Worm (Caenorhabditis elegans): ENCODE data around the gene R01E6.5.

The R01E6.5 gene

DNA sequence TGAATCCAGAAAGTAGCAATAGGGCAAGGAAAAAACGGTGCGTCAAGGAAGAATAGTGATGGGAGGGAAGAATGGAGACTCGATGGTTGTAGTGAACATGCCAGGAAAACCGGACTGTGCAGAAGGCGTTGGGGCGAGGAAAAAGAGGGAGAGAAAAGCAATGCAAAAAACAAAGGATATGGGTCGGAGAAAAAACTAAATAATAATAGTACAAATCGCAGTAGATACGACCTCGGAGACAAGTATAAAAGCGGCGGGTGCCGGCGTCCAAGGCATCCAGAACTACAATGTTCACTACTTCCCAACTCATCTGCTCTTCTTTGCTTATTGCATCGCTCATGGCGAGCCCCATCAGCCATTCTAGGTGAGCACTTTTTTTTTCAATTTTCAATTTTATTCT is at the start of gene R01E6.5:
Gene R01E6.5, plus strand, starts transcription at position 301 of the 400 bp plus-strand sequence.
- no peak for TF ChIP-seq ets-7 (tag; optimal IDR thresholded peaks at IDR 0.05)
- TF ChIP-seq flt-1 (GFP tag; IDR thresholded peaks at IDR 0.05): no peak
- TF ChIP-seq ama-1 (optimal IDR thresholded peaks at IDR 0.05): no peak
- no peak for TF ChIP-seq F13C5.2 (tag; optimal IDR thresholded peaks at IDR 0.05)
- TF ChIP-seq tbx-37 (GFP tag; conservative IDR thresholded peaks at IDR 0.05): no peak
- no peak for TF ChIP-seq hmg-4 (GFP tag; optimal IDR thresholded peaks at IDR 0.05)

DNA sequence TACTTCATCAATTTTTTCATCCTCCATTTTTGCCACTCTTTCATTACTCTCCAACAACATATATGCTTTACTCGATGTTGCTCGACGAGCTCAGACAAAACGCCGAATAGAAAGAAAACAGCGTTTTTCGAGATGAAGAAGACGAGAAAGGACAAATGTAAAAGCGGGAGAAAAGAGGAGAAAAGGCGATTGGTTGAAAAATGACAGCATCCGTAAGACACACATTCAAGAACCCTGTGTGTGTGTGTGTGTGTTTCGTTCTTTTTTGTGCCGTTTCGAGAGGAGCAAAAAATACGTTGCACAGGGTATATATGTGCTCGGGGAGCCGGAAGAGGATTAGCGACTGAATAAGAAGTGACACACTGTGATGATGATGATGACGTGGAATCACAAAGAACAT is 43.1 kb upstream of the R01E6.5 start:
- TF ChIP-seq hmbx-1 (tag; optimal IDR thresholded peaks at IDR 0.05) (no peak), hnd-1 (tag; optimal IDR thresholded peaks at IDR 0.05) (no peak), F13C5.2 (tag; optimal IDR thresholded peaks at IDR 0.05) (no peak), aly-1 (tag; optimal IDR thresholded peaks at IDR 0.05) (no peak), tbx-37 (GFP tag; conservative IDR thresholded peaks at IDR 0.05) (no peak), ama-1 (optimal IDR thresholded peaks at IDR 0.05) (no peak), ets-7 (tag; optimal IDR thresholded peaks at IDR 0.05) (no peak), hmg-4 (GFP tag; optimal IDR thresholded peaks at IDR 0.05) (no peak), pes-1 (GFP tag; IDR thresholded peaks at IDR 0.05) (no peak), B0310.2 (tag; optimal IDR thresholded peaks at IDR 0.05) (no peak)

DNA sequence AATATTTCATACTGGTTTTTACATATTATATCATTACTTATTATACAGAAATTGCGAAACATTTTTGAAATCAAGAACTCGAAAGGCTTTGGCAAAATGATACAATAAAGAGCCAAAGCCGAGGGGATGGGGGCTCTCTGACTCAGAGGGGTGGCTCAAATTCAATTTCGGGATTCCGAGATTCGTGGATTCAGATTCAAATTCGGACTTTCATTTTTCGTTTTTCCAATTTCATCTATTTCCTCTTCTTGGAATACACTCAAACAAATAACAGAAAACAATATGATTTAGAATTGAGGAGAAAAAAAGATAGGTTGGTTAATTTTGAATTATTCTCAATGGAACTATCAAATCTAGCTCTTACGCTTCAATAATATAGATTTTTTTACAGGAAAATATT is 37.8 kb upstream of the R01E6.5 start:
- no peak for TF ChIP-seq sea-1 (GFP tag; conservative IDR thresholded peaks at IDR 0.05)
- no peak for TF ChIP-seq tbx-37 (GFP tag; conservative IDR thresholded peaks at IDR 0.05)
- TF ChIP-seq tra-4 (tag; optimal IDR thresholded peaks at IDR 0.05): no peak
- no peak for TF ChIP-seq ama-1 (optimal IDR thresholded peaks at IDR 0.05)
- TF ChIP-seq tbx-11 (GFP tag; IDR thresholded peaks at IDR 0.05): no peak
- TF ChIP-seq aly-1 (tag; optimal IDR thresholded peaks at IDR 0.05): no peak
- no peak for TF ChIP-seq hmg-4 (GFP tag; optimal IDR thresholded peaks at IDR 0.05)
- no peak for TF ChIP-seq F13C5.2 (tag; optimal IDR thresholded peaks at IDR 0.05)
- no peak for TF ChIP-seq ceh-36 (tag; optimal IDR thresholded peaks at IDR 0.05)
- TF ChIP-seq ceh-13 (GFP tag; optimal IDR thresholded peaks at IDR 0.05): no peak
- TF ChIP-seq hnd-1 (tag; optimal IDR thresholded peaks at IDR 0.05): no peak
- no peak for TF ChIP-seq scrt-1 (GFP tag; IDR thresholded peaks at IDR 0.05)

DNA sequence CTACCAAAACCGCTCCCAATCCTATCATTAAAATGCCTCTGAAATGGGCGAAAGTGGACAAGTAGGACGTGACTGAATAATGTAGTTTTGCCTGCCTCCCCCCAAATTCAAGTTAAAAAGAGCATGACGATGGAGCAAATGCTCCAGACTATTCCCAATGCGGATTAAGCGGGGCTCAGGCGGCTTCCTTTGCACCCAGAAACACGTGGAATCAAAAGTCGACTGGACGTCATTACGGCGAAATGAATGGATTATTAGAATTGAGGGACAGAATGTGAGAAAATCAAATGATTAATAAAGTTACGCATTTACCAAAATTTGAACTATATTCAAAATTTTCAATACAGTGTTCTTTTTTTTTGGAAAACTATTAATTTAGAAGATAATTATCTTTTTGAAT is 36.9 kb upstream of the R01E6.5 start:
- TF ChIP-seq tbx-11 (GFP tag; IDR thresholded peaks at IDR 0.05) (no peak), sea-1 (GFP tag; conservative IDR thresholded peaks at IDR 0.05) (no peak), tbx-37 (GFP tag; conservative IDR thresholded peaks at IDR 0.05) (no peak), tra-4 (tag; optimal IDR thresholded peaks at IDR 0.05) (no peak), ceh-13 (GFP tag; optimal IDR thresholded peaks at IDR 0.05) (no peak), ama-1 (optimal IDR thresholded peaks at IDR 0.05) (no peak), ets-7 (tag; optimal IDR thresholded peaks at IDR 0.05) (no peak), flt-1 (GFP tag; IDR thresholded peaks at IDR 0.05) (no peak), ceh-36 (tag; optimal IDR thresholded peaks at IDR 0.05) (no peak), hmbx-1 (tag; optimal IDR thresholded peaks at IDR 0.05) (no peak)

DNA sequence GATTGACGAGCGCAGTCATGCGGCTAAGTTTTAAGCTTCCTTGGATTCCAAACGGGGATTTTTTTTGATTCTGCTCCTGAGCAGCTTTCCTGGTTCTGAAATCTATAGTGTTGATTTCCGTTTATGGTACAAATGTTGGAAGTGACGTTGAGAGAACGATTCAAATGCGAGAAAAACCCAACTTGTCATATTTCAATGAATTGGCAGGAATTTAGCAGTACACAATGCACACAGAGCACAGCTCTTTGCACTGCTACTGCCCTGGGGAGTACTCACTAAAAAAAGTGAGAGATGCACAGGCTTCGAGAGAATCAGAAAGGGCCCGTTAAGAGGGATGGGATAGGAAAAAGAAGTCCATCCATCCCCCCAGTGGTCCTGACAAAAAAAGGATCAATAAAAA is 36.3 kb upstream of the R01E6.5 start, which contains the start of gene sad-1:
Gene sad-1, minus strand, starts transcription at position 101 of the 400 bp plus-strand sequence.
- no peak for TF ChIP-seq hnd-1 (tag; optimal IDR thresholded peaks at IDR 0.05)
- no peak for TF ChIP-seq ets-7 (tag; optimal IDR thresholded peaks at IDR 0.05)

DNA sequence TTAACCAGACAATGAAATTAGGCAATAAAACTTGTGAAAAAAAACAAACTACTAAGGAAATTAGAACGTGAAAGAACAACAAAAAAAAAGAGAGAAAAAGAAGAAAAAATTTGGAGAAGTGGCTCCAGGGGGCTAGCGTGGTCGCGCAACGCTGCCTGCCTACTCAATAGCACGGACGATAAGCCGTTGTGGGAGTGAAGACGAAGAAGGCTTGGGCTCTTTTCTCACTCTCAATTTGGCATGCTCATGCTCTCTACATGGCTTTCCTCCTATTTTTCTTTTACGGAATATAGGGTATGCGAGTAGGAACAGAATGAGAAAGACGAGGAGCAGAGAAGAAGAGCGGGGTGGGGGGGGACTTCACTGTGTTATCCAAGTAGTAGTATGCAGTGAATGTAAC is 34.6 kb upstream of the R01E6.5 start:
- TF ChIP-seq ceh-36 (tag; optimal IDR thresholded peaks at IDR 0.05) (no peak), hmg-4 (GFP tag; optimal IDR thresholded peaks at IDR 0.05) (peak; percentile 34), tra-4 (tag; optimal IDR thresholded peaks at IDR 0.05) (no peak), F13C5.2 (tag; optimal IDR thresholded peaks at IDR 0.05) (peak; percentile 39), ceh-13 (GFP tag; optimal IDR thresholded peaks at IDR 0.05) (no peak)

DNA sequence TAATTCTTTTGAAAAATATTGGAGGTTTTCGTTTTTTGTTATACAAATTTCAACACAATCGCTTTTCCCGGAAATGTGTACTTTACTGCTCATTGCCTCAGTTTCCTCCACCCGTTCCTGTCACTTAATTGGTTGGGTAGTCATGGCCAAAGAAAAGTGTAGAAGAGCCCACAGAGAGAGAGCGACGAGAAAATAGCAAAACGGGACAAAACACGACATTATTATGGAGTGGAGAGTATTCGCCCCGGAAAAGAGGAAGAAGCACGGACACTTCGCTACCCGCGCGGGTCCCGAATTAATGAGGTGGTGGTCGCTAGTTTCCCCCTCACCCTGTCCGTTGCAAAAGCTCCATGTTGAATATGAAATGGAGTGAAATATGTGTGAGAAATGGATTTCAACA is 33.0 kb upstream of the R01E6.5 start:
- no peak for TF ChIP-seq tbx-11 (GFP tag; IDR thresholded peaks at IDR 0.05)
- no peak for TF ChIP-seq flt-1 (GFP tag; IDR thresholded peaks at IDR 0.05)
- peak; percentile 25 for TF ChIP-seq hmg-4 (GFP tag; optimal IDR thresholded peaks at IDR 0.05)
- TF ChIP-seq F13C5.2 (tag; optimal IDR thresholded peaks at IDR 0.05): no peak
- TF ChIP-seq pes-1 (GFP tag; IDR thresholded peaks at IDR 0.05): no peak
- TF ChIP-seq hmbx-1 (tag; optimal IDR thresholded peaks at IDR 0.05): no peak
- TF ChIP-seq scrt-1 (GFP tag; IDR thresholded peaks at IDR 0.05): no peak

DNA sequence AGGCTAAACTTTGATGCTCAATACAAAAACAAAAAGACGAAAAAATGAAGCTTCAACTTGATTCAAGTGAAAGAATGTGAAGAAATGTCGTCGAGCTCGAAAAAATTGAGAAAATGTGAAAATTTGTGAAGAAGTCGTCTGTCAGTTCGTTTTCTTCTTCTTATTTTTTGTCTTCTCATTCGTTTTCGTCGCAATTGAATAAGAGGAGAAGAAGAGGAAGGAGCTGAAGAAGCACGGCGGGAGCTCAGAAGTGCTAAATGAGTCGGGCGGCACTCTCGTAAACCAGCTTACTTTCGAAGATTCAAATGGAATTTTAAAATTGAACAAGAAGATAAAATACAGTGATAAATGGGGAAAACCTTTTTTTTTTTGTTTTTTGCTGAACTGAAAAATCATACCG is 31.7 kb upstream of the R01E6.5 start:
- TF ChIP-seq tbx-37 (GFP tag; conservative IDR thresholded peaks at IDR 0.05): no peak
- TF ChIP-seq aly-1 (tag; optimal IDR thresholded peaks at IDR 0.05): no peak
- TF ChIP-seq ceh-36 (tag; optimal IDR thresholded peaks at IDR 0.05): no peak
- no peak for TF ChIP-seq flt-1 (GFP tag; IDR thresholded peaks at IDR 0.05)
- no peak for TF ChIP-seq hnd-1 (tag; optimal IDR thresholded peaks at IDR 0.05)
- TF ChIP-seq tbx-11 (GFP tag; IDR thresholded peaks at IDR 0.05): no peak
- TF ChIP-seq ets-7 (tag; optimal IDR thresholded peaks at IDR 0.05): no peak
- no peak for TF ChIP-seq ama-1 (optimal IDR thresholded peaks at IDR 0.05)
- no peak for TF ChIP-seq F13C5.2 (tag; optimal IDR thresholded peaks at IDR 0.05)

DNA sequence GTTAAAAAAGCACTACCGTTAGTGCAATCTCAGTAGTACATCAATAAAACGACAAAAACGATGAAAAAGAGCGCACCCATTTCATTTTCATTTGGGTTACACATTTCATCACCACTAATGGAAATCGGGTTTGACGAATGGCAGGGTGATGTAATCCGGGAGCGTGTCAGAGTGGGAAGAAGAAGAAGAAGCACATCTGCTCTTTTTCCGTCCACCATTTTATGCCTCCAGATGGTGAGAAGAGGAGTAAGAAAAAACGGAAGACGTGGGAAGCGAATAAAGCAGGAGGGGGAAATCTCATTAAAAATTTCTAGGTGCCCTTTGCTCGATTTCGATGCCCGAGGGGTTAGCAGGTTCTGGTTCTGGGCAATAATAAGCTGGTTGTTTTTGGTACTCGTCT is 30.8 kb upstream of the R01E6.5 start:
- no peak for TF ChIP-seq sea-1 (GFP tag; conservative IDR thresholded peaks at IDR 0.05)
- TF ChIP-seq hmbx-1 (tag; optimal IDR thresholded peaks at IDR 0.05): no peak
- TF ChIP-seq ceh-13 (GFP tag; optimal IDR thresholded peaks at IDR 0.05): no peak

All from whole organism, early embryonic.